Worm (Caenorhabditis elegans): ENCODE data around the gene T23D5.8.

DNA sequence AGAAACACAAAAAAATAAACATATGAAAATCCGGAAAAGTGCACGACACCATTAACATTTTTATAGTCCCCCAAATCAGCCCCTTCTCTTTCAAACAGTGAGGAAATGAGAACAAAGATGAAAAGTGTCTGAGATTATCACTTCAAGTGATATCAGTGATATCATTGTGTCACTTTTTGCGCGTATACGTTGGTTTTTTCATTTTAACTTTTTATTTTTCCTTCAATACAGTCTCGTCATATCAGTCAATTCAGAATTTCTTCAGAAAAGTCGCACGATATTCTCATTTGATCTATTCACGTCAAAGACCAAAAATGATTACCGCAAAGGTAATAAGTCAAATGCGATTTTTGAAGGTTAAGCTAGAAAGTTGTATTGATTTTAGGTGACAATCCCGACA lies 43.5 kb downstream of the T23D5.8 start, which contains the start of gene twk-34:
- TF ChIP-seq aly-2 (tag; optimal IDR thresholded peaks at IDR 0.05) (no peak), nhr-28 (tag; optimal IDR thresholded peaks at IDR 0.05) (peak; percentile 7), ces-1 (GFP tag; optimal IDR thresholded peaks at IDR 0.05) (no peak), ama-1 (optimal IDR thresholded peaks at IDR 0.05) (no peak), ZK546.5 (tag; optimal IDR thresholded peaks at IDR 0.05) (no peak), fkh-10 (GFP tag; optimal IDR thresholded peaks at IDR 0.05) (no peak), hif-1 (tag; optimal IDR thresholded peaks at IDR 0.05) (no peak), mdt-29 (GFP tag; IDR thresholded peaks at IDR 0.05) (no peak), Y75B8A.6 (GFP tag; IDR thresholded peaks at IDR 0.05) (no peak), tra-1 (GFP tag; IDR thresholded peaks at IDR 0.05) (no peak), ztf-11 (tag; optimal IDR thresholded peaks at IDR 0.05) (no peak)
